Worm (Caenorhabditis elegans) whole organism, young adult: ENCODE results near the gene siah-1.

Experiments
- F10E7.11 ChIP-seq: sonication (generic microtip); optimal IDR thresholded peaks from 2 replicates; lab custom pipeline; 2017; ENCODE audit warnings: mild to moderate bottlenecking, missing genetic modification characterization, moderate library complexity, missing compliant biosample characterization
- F37B4.10 ChIP-seq: fragments of 200-800 bp; sonication (Bioruptor generic); IDR thresholded peaks from 2 replicates; pipeline ENCODE4 v1.3.6; 2022; ENCODE audit warnings: missing genetic modification characterization, missing compliant biosample characterization
- F52B5.7 ChIP-seq: sonication (generic microtip); optimal IDR thresholded peaks from 2 replicates; lab custom pipeline; 2016; ENCODE audit warnings: mild to moderate bottlenecking, missing genetic modification characterization, missing compliant biosample characterization
- K11D2.4 ChIP-seq: fragments of 200-800 bp; sonication (Bioruptor generic); IDR thresholded peaks from 2 replicates; pipeline ENCODE4 v1.3.6; 2022; ENCODE audit warnings: missing genetic modification reagents, missing genetic modification characterization, missing compliant biosample characterization
- K12H6.12 ChIP-seq: fragments of 200-800 bp; sonication (Bioruptor generic); optimal IDR thresholded peaks from 2 replicates; lab custom pipeline; 2018; ENCODE audit warnings: mild to moderate bottlenecking, missing genetic modification characterization, missing compliant biosample characterization
- Y67H2A.10 ChIP-seq: fragments of 200-800 bp; sonication (Bioruptor generic); conservative IDR thresholded peaks from 2 replicates; pipeline ENCODE4 v1.3.6; 2022; ENCODE audit warnings: missing genetic modification reagents, missing genetic modification characterization, missing compliant biosample characterization
- ZK185.1 ChIP-seq: sonication (generic microtip); optimal IDR thresholded peaks from 2 replicates; lab custom pipeline; 2016; ENCODE audit warnings: mild to moderate bottlenecking, missing genetic modification characterization, missing compliant biosample characterization; ENCODE audit not compliant: poor library complexity, severe bottlenecking
- ama-1 ChIP-seq, 3 experiments: fragments of 150-350 bp in 1 of 3; sonication (generic microtip) in 2 of 3; optimal IDR thresholded peaks; 2 replicates each; lab custom pipeline; 2014 to 2018; ENCODE audit warnings: missing biosample characterization in 2 of 3, missing genetic modification characterization in 2 of 3, missing genetic modification reagents in 2 of 3
- aptf-3 ChIP-seq: fragments of 200-800 bp; sonication (Bioruptor generic); IDR thresholded peaks from 2 replicates; pipeline ENCODE4 v1.3.6; 2022; ENCODE audit warnings: missing genetic modification characterization, missing compliant biosample characterization
- athp-1 ChIP-seq: sonication (generic microtip); optimal IDR thresholded peaks from 2 replicates; lab custom pipeline; 2017; ENCODE audit warnings: mild to moderate bottlenecking, missing genetic modification characterization, missing compliant biosample characterization
- attf-5 ChIP-seq: fragments of 200-800 bp; sonication (Bioruptor generic); optimal IDR thresholded peaks from 2 replicates; lab custom pipeline; 2018; ENCODE audit warnings: mild to moderate bottlenecking, missing genetic modification characterization, missing compliant biosample characterization
- cebp-1 ChIP-seq, 2 experiments: fragments of 200-800 bp in 1 of 2; sonication (Bioruptor generic) in 1 of 2; sonication (generic microtip) in 1 of 2; IDR thresholded peaks in 1 of 2; optimal IDR thresholded peaks in 1 of 2; 2 replicates each; pipeline versions ENCODE4 v1.3.6 to Lab custom; 2017 to 2022; ENCODE audit warnings: missing compliant biosample characterization in 2 of 2, missing genetic modification characterization in 2 of 2, mild to moderate bottlenecking in 1 of 2, missing genetic modification reagents in 1 of 2, moderate library complexity in 1 of 2
- ceh-100 ChIP-seq: fragments of 200-800 bp; sonication (Bioruptor generic); IDR thresholded peaks from 2 replicates; pipeline ENCODE4 v1.3.6; 2022; ENCODE audit warnings: missing genetic modification reagents, missing genetic modification characterization, missing compliant biosample characterization
- dox-1 ChIP-seq: fragments of 200-800 bp; sonication (Bioruptor generic); IDR thresholded peaks from 2 replicates; pipeline ENCODE4 v1.3.6; 2022; ENCODE audit warnings: missing genetic modification reagents, missing genetic modification characterization, missing compliant biosample characterization
- efl-1 ChIP-seq: fragments of 150-350 bp; optimal IDR thresholded peaks from 2 replicates; lab custom pipeline; 2014; ENCODE audit warnings: missing biosample characterization, missing genetic modification reagents, missing genetic modification characterization
- hlh-26 ChIP-seq: fragments of 200-800 bp; sonication (Bioruptor generic); conservative IDR thresholded peaks from 2 replicates; pipeline ENCODE4 v1.3.6; 2022; ENCODE audit warnings: missing genetic modification reagents, missing genetic modification characterization, missing compliant biosample characterization
- hmg-1.2 ChIP-seq: fragments of 200-800 bp; sonication (Bioruptor generic); IDR thresholded peaks from 2 replicates; pipeline ENCODE4 v1.3.6; 2022; ENCODE audit warnings: missing genetic modification reagents, missing genetic modification characterization, missing compliant biosample characterization
- lag-1 ChIP-seq: fragments of 200-800 bp; sonication (Bioruptor generic); IDR thresholded peaks from 2 replicates; pipeline ENCODE4 v1.3.6; 2022; ENCODE audit warnings: missing genetic modification reagents, missing genetic modification characterization, missing compliant biosample characterization
- let-526 ChIP-seq: fragments of 200-800 bp; sonication (Bioruptor generic); IDR thresholded peaks from 2 replicates; pipeline ENCODE4 v1.3.6; 2022; ENCODE audit warnings: missing genetic modification reagents, missing genetic modification characterization, missing compliant biosample characterization
- let-607 ChIP-seq, 2 experiments: fragments of 200-800 bp in 1 of 2; sonication (Bioruptor generic) in 1 of 2; sonication (generic microtip) in 1 of 2; optimal IDR thresholded peaks; 2 replicates each; lab custom pipeline; 2016 to 2018; ENCODE audit warnings: mild to moderate bottlenecking in 2 of 2, missing compliant biosample characterization in 2 of 2, missing genetic modification characterization in 2 of 2, moderate library complexity in 2 of 2, missing genotype in 1 of 2
- lin-26 ChIP-seq: fragments of 200-800 bp; sonication (Bioruptor generic); IDR thresholded peaks from 2 replicates; pipeline ENCODE4 v1.3.6; 2022; ENCODE audit warnings: missing genetic modification reagents, missing genetic modification characterization, missing compliant biosample characterization
- lin-40 ChIP-seq: sonication (generic microtip); optimal IDR thresholded peaks from 2 replicates; lab custom pipeline; 2016; ENCODE audit warnings: missing genetic modification characterization, mild to moderate bottlenecking, missing compliant biosample characterization, missing genotype, missing genetic modification reagents
- mcd-1 ChIP-seq: fragments of 200-800 bp; sonication (Bioruptor generic); IDR thresholded peaks from 2 replicates; pipeline ENCODE4 v1.3.6; 2022; ENCODE audit warnings: missing genetic modification reagents, missing genetic modification characterization, missing compliant biosample characterization
- nhr-179 ChIP-seq: sonication (generic microtip); optimal IDR thresholded peaks from 2 replicates; lab custom pipeline; 2016; ENCODE audit warnings: mild to moderate bottlenecking, missing genetic modification characterization, missing compliant biosample characterization
- nhr-80 ChIP-seq: sonication (generic microtip); optimal IDR thresholded peaks from 2 replicates; lab custom pipeline; 2016; ENCODE audit warnings: missing genetic modification characterization, missing compliant biosample characterization
- pbrm-1 ChIP-seq: fragments of 200-800 bp; sonication (Bioruptor generic); IDR thresholded peaks from 2 replicates; pipeline ENCODE4 v1.3.6; 2022; ENCODE audit warnings: missing genetic modification reagents, missing genetic modification characterization, missing compliant biosample characterization
- pha-4 ChIP-seq: fragments of 150-350 bp; sonication (generic microtip); optimal IDR thresholded peaks from 2 replicates; lab custom pipeline; 2014; ENCODE audit warnings: missing biosample characterization, missing genetic modification reagents, missing genetic modification characterization
- rcor-1 ChIP-seq: fragments of 200-800 bp; sonication (Bioruptor generic); IDR thresholded peaks from 2 replicates; pipeline ENCODE4 v1.3.6; 2022; ENCODE audit warnings: missing genetic modification reagents, missing genetic modification characterization, missing compliant biosample characterization
- tbp1 ChIP-seq: fragments of 200-800 bp; sonication (Bioruptor generic); optimal IDR thresholded peaks from 2 replicates; lab custom pipeline; 2018; ENCODE audit warnings: mild to moderate bottlenecking, missing genetic modification characterization, missing compliant biosample characterization
- tlf-1 ChIP-seq: fragments of 200-800 bp; sonication (Bioruptor generic); optimal IDR thresholded peaks from 2 replicates; lab custom pipeline; 2018; ENCODE audit warnings: mild to moderate bottlenecking, missing genetic modification characterization, missing compliant biosample characterization
- ztf-18 ChIP-seq: sonication (generic microtip); optimal IDR thresholded peaks from 2 replicates; lab custom pipeline; 2016; ENCODE audit warnings: missing genotype, mild to moderate bottlenecking, missing genetic modification characterization, missing compliant biosample characterization
- ztf-28 ChIP-seq: fragments of 200-800 bp; sonication (Bioruptor generic); IDR thresholded peaks from 2 replicates; pipeline ENCODE4 v1.3.6; 2022; ENCODE audit warnings: missing genetic modification reagents, missing genetic modification characterization, missing compliant biosample characterization

The siah-1 gene

DNA sequence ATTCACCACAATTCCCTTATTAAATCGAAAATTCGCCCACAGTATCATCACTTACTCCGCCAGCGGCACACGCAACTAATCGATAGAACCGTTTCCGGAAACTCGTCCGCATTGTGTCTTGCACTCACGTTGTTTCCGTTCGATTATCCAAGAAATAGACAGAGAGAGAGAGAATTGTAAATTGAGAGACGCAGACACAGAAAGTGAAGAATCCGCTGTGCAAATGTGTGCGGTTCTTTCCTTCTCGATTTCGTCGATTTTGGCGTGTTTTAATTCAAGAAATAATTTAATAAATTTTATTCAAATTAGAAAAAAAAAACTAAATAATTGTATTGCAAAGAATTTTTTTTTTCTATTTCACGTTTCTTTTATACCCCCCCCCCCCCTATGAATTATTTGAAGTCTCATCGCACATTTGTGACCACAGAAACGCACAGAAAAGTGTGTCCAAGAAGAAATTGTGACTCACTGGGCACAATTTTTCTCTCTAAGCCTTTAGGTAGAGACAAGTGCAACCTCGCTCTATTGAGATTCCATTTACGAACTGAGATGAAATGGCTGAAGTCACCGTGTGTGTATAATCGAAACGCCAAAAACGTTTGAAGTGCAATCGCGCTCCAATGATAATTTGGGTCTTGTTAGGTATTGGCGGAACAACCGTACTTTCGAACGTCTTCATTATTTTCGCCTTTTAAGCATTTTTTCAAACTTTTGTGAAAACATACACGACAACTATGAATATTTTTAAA lies 5.0 kb upstream of the siah-1 start, which contains the start of gene nape-2:
Gene nape-2 (minus strand): TSS at position 271 of the 749 bp plus-strand sequence.
- peak; percentile 44 for TF ChIP-seq nhr-80
- no peak for TF ChIP-seq ceh-100 (GFP tag; lab: Robert Waterston, UW)
- TF ChIP-seq aptf-3 (GFP tag; lab: Robert Waterston, UW) = no peak
- TF ChIP-seq ztf-28 (GFP tag; lab: Robert Waterston, UW) = no peak
- TF ChIP-seq nhr-179 (tag; lab: Kevin White, UChicago) = no peak
- TF ChIP-seq cebp-1 (GFP tag; IDR thresholded peaks at IDR 0.05; lab: Robert Waterston, UW) = no peak
- peak; percentile 19 for TF ChIP-seq cebp-1 (tag; optimal IDR thresholded peaks at IDR 0.05; lab: Kevin White, UChicago)
- TF ChIP-seq hmg-1.2 (GFP tag; lab: Robert Waterston, UW) = peak; percentile 93
- no peak for TF ChIP-seq ama-1 (optimal IDR thresholded peaks at IDR 0.05; lab: Kevin White, UChicago)
- no peak for TF ChIP-seq ama-1 (GFP tag; optimal IDR thresholded peaks at IDR 0.05; lab: Kevin White, UChicago)
- TF ChIP-seq F37B4.10 (GFP tag; lab: Robert Waterston, UW) = no peak
- peak; percentile 51 for TF ChIP-seq attf-5 (GFP tag; lab: Kevin White, UChicago)
- TF ChIP-seq F10E7.11 = no peak
- no peak for TF ChIP-seq K12H6.12
- TF ChIP-seq hlh-26 (GFP tag; lab: Robert Waterston, UW) = no peak
- TF ChIP-seq athp-1 (tag; lab: Kevin White, UChicago) = no peak
- TF ChIP-seq mcd-1 (GFP tag; lab: Robert Waterston, UW) = peak; percentile 52
- no peak for TF ChIP-seq rcor-1 (GFP tag; lab: Robert Waterston, UW)
- no peak for TF ChIP-seq ZK185.1 (tag; lab: Kevin White, UChicago)
- TF ChIP-seq ztf-18 (tag; lab: Kevin White, UChicago) = no peak

DNA sequence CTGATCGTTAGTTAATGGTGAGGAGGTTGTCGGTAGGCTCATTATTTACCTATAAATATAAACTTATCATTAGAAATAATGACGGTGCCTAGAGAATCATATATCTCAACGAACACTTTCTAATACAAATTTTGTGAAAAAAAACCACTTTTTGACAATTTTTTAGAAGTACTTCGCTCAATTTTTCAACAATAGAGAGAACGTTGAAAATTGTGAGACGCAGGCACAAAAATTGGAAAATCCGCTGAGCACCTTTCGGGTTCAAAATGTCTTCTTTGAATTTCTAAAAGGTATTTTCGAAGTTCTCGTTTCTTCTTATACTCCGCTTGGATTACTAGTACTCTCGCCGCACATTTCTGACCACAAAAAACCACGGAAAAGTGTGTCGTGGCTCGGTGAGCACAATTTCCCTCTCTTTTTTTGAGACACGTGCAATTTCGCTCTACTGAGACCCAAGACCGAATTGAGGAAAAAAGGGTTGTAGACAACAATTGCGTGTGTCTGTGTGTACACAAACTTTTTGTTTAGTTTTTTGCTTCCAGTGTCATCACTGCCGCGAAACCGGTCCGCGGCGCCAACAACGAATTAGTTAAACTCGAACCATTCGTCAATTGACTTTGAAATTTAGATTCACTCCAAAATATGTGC lies 2.9 kb upstream of the siah-1 start, which contains the start of gene nape-1:
Gene nape-1 (minus strand): TSS at position 51 of the 648 bp plus-strand sequence.
- TF ChIP-seq pha-4 (tag; lab: Kevin White, UChicago) (peak; percentile 91), lin-26 (0 out of 2 replicates have a peak, but pooled peaks have one; percentile 22), nhr-80 (peak; percentile 72), lag-1 (GFP tag; lab: Robert Waterston, UW) (no peak), let-526 (GFP tag; lab: Robert Waterston, UW) (no peak), tbp1 (GFP tag; lab: Kevin White, UChicago) (no peak), dox-1 (peak; percentile 32; the same call in 1 of the 2 replicates), ama-1 (optimal IDR thresholded peaks at IDR 0.05; lab: Kevin White, UChicago) (no peak), ama-1 (GFP tag; optimal IDR thresholded peaks at IDR 0.05; lab: Kevin White, UChicago) (no peak), K12H6.12 (peak; percentile 10), lin-40 (tag; lab: Kevin White, UChicago) (peak; percentile 23), pbrm-1 (no peak), mcd-1 (GFP tag; lab: Robert Waterston, UW) (peak; percentile 58), attf-5 (GFP tag; lab: Kevin White, UChicago) (peak; percentile 65), Y67H2A.10 (GFP tag; lab: Robert Waterston, UW) (no peak), let-607 (tag; optimal IDR thresholded peaks at IDR 0.05; lab: Kevin White, UChicago) (peak; percentile 6 to 7), tlf-1 (GFP tag; lab: Kevin White, UChicago) (no peak), cebp-1 (GFP tag; IDR thresholded peaks at IDR 0.05; lab: Robert Waterston, UW) (no peak), cebp-1 (tag; optimal IDR thresholded peaks at IDR 0.05; lab: Kevin White, UChicago) (peak; percentile 25), K11D2.4 (peak; percentile 51; the same call in 1 of the 2 replicates)
- TF ChIP-seq, all 124 proteins: peak for 11

DNA sequence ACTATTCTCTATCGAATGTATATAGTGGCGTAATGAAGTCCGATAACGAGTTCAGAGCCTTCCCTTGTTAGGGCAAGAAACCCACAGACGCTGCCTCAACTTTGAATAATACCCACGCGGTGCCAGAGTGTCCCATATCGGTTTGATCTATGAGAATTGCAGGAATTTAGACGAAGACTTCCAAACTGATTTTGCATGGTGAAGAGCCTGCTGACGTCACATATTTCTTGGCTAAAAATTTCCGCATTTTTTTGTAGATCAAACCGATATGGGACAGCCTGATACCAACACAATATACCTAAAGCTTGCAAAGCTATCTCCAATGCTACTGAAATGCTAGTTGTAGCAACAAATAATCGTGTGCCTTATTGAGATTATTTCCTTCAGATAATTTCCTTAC lies 2.0 kb upstream of the siah-1 start:
- TF ChIP-seq F52B5.7 (tag; lab: Kevin White, UChicago) (no peak), efl-1 (GFP tag; lab: Kevin White, UChicago) (no peak)
- TF ChIP-seq, all 124 proteins: peak for 0
